Worm (Caenorhabditis elegans): ENCODE measurements around the gene csp-2.

Gene csp-2

ce11 chrIV:6328198-6328597, 20.7 kb downstream of the csp-2 start:
- TF ChIP-seq nhr-77 (tag; optimal IDR thresholded peaks at IDR 0.05), result no peak
- TF ChIP-seq pqm-1 (tag; optimal IDR thresholded peaks at IDR 0.05), result no peak
- no peak for TF ChIP-seq R02D3.7 (tag; optimal IDR thresholded peaks at IDR 0.05)
- no peak for TF ChIP-seq lsy-12 (tag; optimal IDR thresholded peaks at IDR 0.05)
- no peak for TF ChIP-seq skn-1 (tag; optimal IDR thresholded peaks at IDR 0.05)
- TF ChIP-seq lin-15B (tag; optimal IDR thresholded peaks at IDR 0.05), result no peak
- TF ChIP-seq elt-2 (tag; optimal IDR thresholded peaks at IDR 0.05), result no peak
- TF ChIP-seq ceh-16 (tag; optimal IDR thresholded peaks at IDR 0.05), result no peak
- TF ChIP-seq fos-1 (tag; optimal IDR thresholded peaks at IDR 0.05), result no peak
- TF ChIP-seq nhr-23 (tag; optimal IDR thresholded peaks at IDR 0.05), result no peak
- TF ChIP-seq zag-1 (tag; optimal IDR thresholded peaks at IDR 0.05), result no peak
- TF ChIP-seq egl-5 (tag; optimal IDR thresholded peaks at IDR 0.05), result no peak
- TF ChIP-seq nhr-11 (tag; optimal IDR thresholded peaks at IDR 0.05), result no peak
- TF ChIP-seq tbx-2 (tag; optimal IDR thresholded peaks at IDR 0.05), result no peak
- TF ChIP-seq nhr-12 (tag; optimal IDR thresholded peaks at IDR 0.05), result no peak

- TF ChIP-seq nhr-25 (tag; optimal IDR thresholded peaks at IDR 0.05), result no peak
Observed at ce11 chrIV:6329339-6329738, 21.8 kb downstream of the csp-2 start, which contains the start of gene seu-1. Gene seu-1 (plus strand): TSS chrIV:6329639.

ce11 chrIV:6330790-6331189, 23.3 kb downstream of the csp-2 start:
- TF ChIP-seq pqm-1 (tag; optimal IDR thresholded peaks at IDR 0.05) (peak; percentile 37), aly-2 (tag; optimal IDR thresholded peaks at IDR 0.05) (no peak), nhr-28 (tag; optimal IDR thresholded peaks at IDR 0.05) (no peak), elt-2 (tag; optimal IDR thresholded peaks at IDR 0.05) (peak; percentile 81), fkh-10 (GFP tag; optimal IDR thresholded peaks at IDR 0.05) (no peak), tbx-2 (tag; optimal IDR thresholded peaks at IDR 0.05) (no peak)

- TF ChIP-seq nhr-76 (tag; optimal IDR thresholded peaks at IDR 0.05), result no peak
- no peak for TF ChIP-seq ceh-82 (tag; optimal IDR thresholded peaks at IDR 0.05)
- TF ChIP-seq pqm-1 (tag; optimal IDR thresholded peaks at IDR 0.05), result no peak
- no peak for TF ChIP-seq nhr-25 (tag; optimal IDR thresholded peaks at IDR 0.05)
- TF ChIP-seq fos-1 (tag; optimal IDR thresholded peaks at IDR 0.05), result no peak
Observed at ce11 chrIV:6333915-6334314, 26.4 kb downstream of the csp-2 start, which contains the start of gene blos-2. Gene blos-2 (plus strand): TSS chrIV:6334215.

- no peak for TF ChIP-seq nhr-11 (tag; optimal IDR thresholded peaks at IDR 0.05)
- peak; percentile 65 for TF ChIP-seq pha-4 (tag; optimal IDR thresholded peaks at IDR 0.05)
Observed at ce11 chrIV:6335908-6336307, 28.4 kb downstream of the csp-2 start, which contains the start of gene mif-4. Gene mif-4 (minus strand): TSS chrIV:6335994.

ce11 chrIV:6336748-6337147, 29.2 kb downstream of the csp-2 start:
- TF ChIP-seq ceh-28 (tag; optimal IDR thresholded peaks at IDR 0.05) (peak; percentile 71), ztf-4 (tag; optimal IDR thresholded peaks at IDR 0.05) (peak; percentile 83), skn-1 (tag; optimal IDR thresholded peaks at IDR 0.05) (peak; percentile 95), sea-2 (GFP tag; optimal IDR thresholded peaks at IDR 0.05) (peak; percentile 23), lsy-12 (tag; optimal IDR thresholded peaks at IDR 0.05) (peak; percentile 93), egl-5 (tag; optimal IDR thresholded peaks at IDR 0.05) (peak; percentile 85), ceh-16 (tag; optimal IDR thresholded peaks at IDR 0.05) (no peak), pqm-1 (tag; optimal IDR thresholded peaks at IDR 0.05) (peak; percentile 94), mdl-1 (tag; optimal IDR thresholded peaks at IDR 0.05) (peak; percentile 98), fos-1 (tag; optimal IDR thresholded peaks at IDR 0.05) (peak; percentile 41), nhr-11 (tag; optimal IDR thresholded peaks at IDR 0.05) (peak; percentile 68), fkh-10 (GFP tag; optimal IDR thresholded peaks at IDR 0.05) (no peak), nhr-23 (tag; optimal IDR thresholded peaks at IDR 0.05) (peak; percentile 98), hmg-11 (tag; optimal IDR thresholded peaks at IDR 0.05) (peak; percentile 86), lin-39 (tag; optimal IDR thresholded peaks at IDR 0.05) (peak; percentile 49), unc-62 (GFP tag; optimal IDR thresholded peaks at IDR 0.05) (peak; percentile 84), mml-1 (tag; optimal IDR thresholded peaks at IDR 0.05) (peak; percentile 34), nhr-77 (tag; optimal IDR thresholded peaks at IDR 0.05) (no peak), nhr-76 (tag; optimal IDR thresholded peaks at IDR 0.05) (no peak), snpc-4 (tag; optimal IDR thresholded peaks at IDR 0.05) (peak; percentile 62), ZK546.5 (tag; optimal IDR thresholded peaks at IDR 0.05) (no peak), nhr-43 (tag; optimal IDR thresholded peaks at IDR 0.05; ENCODE audit: poor library complexity, severe bottlenecking) (peak; percentile 96), ceh-82 (tag; optimal IDR thresholded peaks at IDR 0.05) (no peak), nhr-67 (tag; optimal IDR thresholded peaks at IDR 0.05) (no peak), R02D3.7 (tag; optimal IDR thresholded peaks at IDR 0.05) (peak; percentile 81), egl-27 (tag; optimal IDR thresholded peaks at IDR 0.05) (peak; percentile 14), pha-4 (tag; optimal IDR thresholded peaks at IDR 0.05) (peak; percentile 96), lin-15B (tag; optimal IDR thresholded peaks at IDR 0.05) (peak; percentile 56), nhr-25 (tag; optimal IDR thresholded peaks at IDR 0.05) (peak; percentile 99), daf-12 (tag; optimal IDR thresholded peaks at IDR 0.05) (no peak), ama-1 (optimal IDR thresholded peaks at IDR 0.05) (peak; percentile 61), tbx-2 (tag; optimal IDR thresholded peaks at IDR 0.05) (peak; percentile 92), jun-1 (tag; optimal IDR thresholded peaks at IDR 0.05) (peak; percentile 95), nhr-12 (tag; optimal IDR thresholded peaks at IDR 0.05) (no peak), elt-2 (tag; optimal IDR thresholded peaks at IDR 0.05) (peak; percentile 94), nfya-1 (tag; optimal IDR thresholded peaks at IDR 0.05; ENCODE audit: insufficient read depth) (peak; percentile 94)

Measured in whole organism, L3 larva.